Fruit fly (Drosophila melanogaster): ENCODE data around the gene Poxm.

Poxm gene

dm6 chr3R:8356626-8357290 lies 23.2 kb upstream of the Poxm start, which contains the start of gene stck (continued):
- no peak for TF ChIP-seq CG12942 (GFP tag; optimal IDR thresholded peaks at IDR 0.05)
- TF ChIP-seq CG31388 (GFP tag; optimal IDR thresholded peaks at IDR 0.05), result no peak
- TF ChIP-seq CG15073 (GFP tag; optimal IDR thresholded peaks at IDR 0.05), result no peak
- TF ChIP-seq cad (GFP tag; optimal IDR thresholded peaks at IDR 0.05), result no peak
- TF ChIP-seq sisA (GFP tag; IDR thresholded peaks at IDR 0.05), result no peak
- TF ChIP-seq ttk (GFP tag; IDR thresholded peaks at IDR 0.05), result no peak
- TF ChIP-seq Scr (GFP tag; IDR thresholded peaks at IDR 0.05; ENCODE audit: partially characterized antibody), result peak; percentile 61
- TF ChIP-seq CG1024 (GFP tag; IDR thresholded peaks at IDR 0.05), result no peak
- no peak for TF ChIP-seq CG34422 (GFP tag; IDR thresholded peaks at IDR 0.05)
- TF ChIP-seq CG14860 (GFP tag; IDR thresholded peaks at IDR 0.05; ENCODE audit: partially characterized antibody), result peak; percentile 56; the same call in 1 of the 3 replicates
- peak; percentile 35 for TF ChIP-seq CG14710 (tag; optimal IDR thresholded peaks at IDR 0.05)
- no peak for TF ChIP-seq CG13775 (GFP tag; optimal IDR thresholded peaks at IDR 0.05)
- peak; percentile 94 for TF ChIP-seq gfzf (GFP tag; optimal IDR thresholded peaks at IDR 0.05)
- no peak for TF ChIP-seq slou (GFP tag; optimal IDR thresholded peaks at IDR 0.05)
- TF ChIP-seq aop (GFP tag; IDR thresholded peaks at IDR 0.05), result no peak
- TF ChIP-seq CG18619 (GFP tag; optimal IDR thresholded peaks at IDR 0.05), result no peak
- TF ChIP-seq pzg (GFP tag; optimal IDR thresholded peaks at IDR 0.05), result peak; percentile 90
- TF ChIP-seq Fer3 (tag; optimal IDR thresholded peaks at IDR 0.05), result no peak
- TF ChIP-seq grau (tag; optimal IDR thresholded peaks at IDR 0.05), result no peak
- no peak for TF ChIP-seq crc (GFP tag; optimal IDR thresholded peaks at IDR 0.05)
- TF ChIP-seq exex (tag; optimal IDR thresholded peaks at IDR 0.05), result peak; percentile 80
- TF ChIP-seq sc (optimal IDR thresholded peaks at IDR 0.05), result no peak
- no peak for TF ChIP-seq sc (GFP tag; optimal IDR thresholded peaks at IDR 0.05)
- TF ChIP-seq cas (GFP tag; IDR thresholded peaks at IDR 0.05), result no peak
- TF ChIP-seq zfh2 (GFP tag; optimal IDR thresholded peaks at IDR 0.05), result no peak
- no peak for TF ChIP-seq Eip74EF (GFP tag; optimal IDR thresholded peaks at IDR 0.05)
- no peak for TF ChIP-seq Hand (GFP tag; optimal IDR thresholded peaks at IDR 0.05)
- no peak for TF ChIP-seq dmrt11E (tag; optimal IDR thresholded peaks at IDR 0.05)
- TF ChIP-seq Aef1 (GFP tag; IDR thresholded peaks at IDR 0.05), result 0 out of 3 replicates have a peak, but pooled peaks have one; percentile 30
- no peak for TF ChIP-seq Fer1 (GFP tag; optimal IDR thresholded peaks at IDR 0.05)
- no peak for TF ChIP-seq CG2199 (GFP tag; IDR thresholded peaks at IDR 0.05)
- TF ChIP-seq ato (GFP tag; IDR thresholded peaks at IDR 0.05; ENCODE audit: partially characterized antibody), result peak; percentile 69
- TF ChIP-seq Deaf1 (tag; optimal IDR thresholded peaks at IDR 0.05), result no peak
- TF ChIP-seq CG17829 (tag; optimal IDR thresholded peaks at IDR 0.05), result no peak
- TF ChIP-seq ham (GFP tag; IDR thresholded peaks at IDR 0.05), result no peak
- TF ChIP-seq her (GFP tag; optimal IDR thresholded peaks at IDR 0.05), result no peak
- no peak for TF ChIP-seq NK7.1 (GFP tag; optimal IDR thresholded peaks at IDR 0.05)
- TF ChIP-seq Sry-β (GFP tag; optimal IDR thresholded peaks at IDR 0.05), result peak; percentile 97
- TF ChIP-seq HmgZ (tag; optimal IDR thresholded peaks at IDR 0.05), result peak; percentile 14
- peak; percentile 30 for TF ChIP-seq CG2120 (GFP tag; optimal IDR thresholded peaks at IDR 0.05)
- peak; percentile 96 for TF ChIP-seq CG7928 (GFP tag; optimal IDR thresholded peaks at IDR 0.05)
- peak; percentile 25 for TF ChIP-seq Myb (GFP tag; optimal IDR thresholded peaks at IDR 0.05)
- TF ChIP-seq TFAM (GFP tag; optimal IDR thresholded peaks at IDR 0.05), result no peak
- no peak for TF ChIP-seq CG10366 (GFP tag; IDR thresholded peaks at IDR 0.05)
- no peak for TF ChIP-seq NFAT (GFP tag; IDR thresholded peaks at IDR 0.05)
- TF ChIP-seq Mad (GFP tag; optimal IDR thresholded peaks at IDR 0.05), result no peak
- TF ChIP-seq ewg (GFP tag; optimal IDR thresholded peaks at IDR 0.05), result peak; percentile 34
- no peak for TF ChIP-seq Neu2 (GFP tag; optimal IDR thresholded peaks at IDR 0.05; ENCODE audit: borderline replicate concordance)
- no peak for TF ChIP-seq Nf-YA (GFP tag; IDR thresholded peaks at IDR 0.05)
- TF ChIP-seq CG32772 (GFP tag; IDR thresholded peaks at IDR 0.05), result no peak
- no peak for TF ChIP-seq CrebB (tag; optimal IDR thresholded peaks at IDR 0.05)
